Fruit fly (Drosophila melanogaster): Measurements from ENCODE around the gene sog.
A peak's percentile ranks its signal among the peaks of the same experiment; 100 is the strongest.

DNA sequence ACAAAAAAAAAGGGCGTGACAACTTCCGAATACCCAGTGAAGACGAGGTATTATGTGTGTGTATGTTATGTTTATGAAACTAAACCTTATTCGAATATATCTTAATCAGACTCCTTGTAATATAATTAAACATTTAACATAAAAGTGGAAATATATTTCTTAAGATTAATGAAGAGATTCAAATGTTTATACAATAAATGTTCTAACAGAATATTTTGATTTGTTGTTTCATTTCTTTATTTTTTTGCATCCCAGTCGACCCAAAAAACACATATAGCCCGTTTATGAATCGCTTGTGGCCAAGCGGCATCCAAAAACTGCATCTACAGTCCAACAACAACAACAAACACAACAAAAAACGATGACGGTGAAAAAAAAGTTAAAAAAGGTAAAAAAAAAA lies 8.8 kb upstream of the sog start:
- TF ChIP-seq h (GFP tag; optimal IDR thresholded peaks at IDR 0.05), result peak; percentile 60
- peak; percentile 78 for TF ChIP-seq Sp1 (GFP tag; optimal IDR thresholded peaks at IDR 0.05)
- TF ChIP-seq sage (GFP tag; optimal IDR thresholded peaks at IDR 0.05), result no peak
- no peak for TF ChIP-seq Dfd (GFP tag; optimal IDR thresholded peaks at IDR 0.05)
- no peak for TF ChIP-seq CG32264 (GFP tag; optimal IDR thresholded peaks at IDR 0.05)
